Fruit fly (Drosophila melanogaster) whole organism, embryonic: ENCODE data around the gene CG5171.

ENCODE experiments used
- BtbVII ChIP-seq: fragments of 200-800 bp; sonication (Bioruptor generic); optimal IDR thresholded peaks from 3 replicates; lab custom pipeline; 2017; ENCODE audit warnings: missing biosample characterization, mild to moderate bottlenecking, missing genetic modification characterization
- CG10979 ChIP-seq: fragments of 200-800 bp; sonication (Bioruptor generic); optimal IDR thresholded peaks from 2 replicates; lab custom pipeline; 2018; ENCODE audit warnings: missing biosample characterization, mild to moderate bottlenecking, missing genetic modification characterization, moderate library complexity
- CG11723 ChIP-seq: fragments of 200-800 bp; sonication (Bioruptor generic); optimal IDR thresholded peaks from 2 replicates; lab custom pipeline; 2017; ENCODE audit warnings: missing biosample characterization, mild to moderate bottlenecking, missing genetic modification characterization
- CG12155 ChIP-seq: fragments of 200-800 bp; sonication (Bioruptor generic); optimal IDR thresholded peaks from 3 replicates; lab custom pipeline; 2016; ENCODE audit warnings: missing biosample characterization, missing genetic modification characterization
- CG13424 ChIP-seq: fragments of 200-800 bp; sonication (Bioruptor generic); optimal IDR thresholded peaks from 2 replicates; lab custom pipeline; 2019; ENCODE audit warnings: missing biosample characterization, mild to moderate bottlenecking, missing genetic modification characterization, moderate library complexity
- CG14860 ChIP-seq: fragments of 200-800 bp; sonication (Bioruptor generic); IDR thresholded peaks from 3 replicates; pipeline ENCODE4 v1.3.6; 2022; ENCODE audit warnings: missing biosample characterization, missing genetic modification characterization; ENCODE audit not compliant: partially characterized antibody
- CG1602 ChIP-seq: fragments of 200-800 bp; sonication (Bioruptor generic); optimal IDR thresholded peaks from 3 replicates; lab custom pipeline; 2016; ENCODE audit warnings: missing biosample characterization, missing genetic modification characterization
- CG17385 ChIP-seq: fragments of 200-800 bp; sonication (Bioruptor generic); optimal IDR thresholded peaks from 3 replicates; lab custom pipeline; 2018; ENCODE audit warnings: missing biosample characterization, mild to moderate bottlenecking, missing genetic modification characterization
- CG17568 ChIP-seq: fragments of 200-800 bp; sonication (Bioruptor generic); optimal IDR thresholded peaks from 2 replicates; lab custom pipeline; 2018; ENCODE audit warnings: missing biosample characterization, mild to moderate bottlenecking, missing genetic modification characterization, moderate library complexity
- CG17802 ChIP-seq: fragments of 200-800 bp; sonication (Bioruptor generic); optimal IDR thresholded peaks from 2 replicates; lab custom pipeline; 2018; ENCODE audit warnings: missing biosample characterization, mild to moderate bottlenecking, missing genetic modification characterization, moderate library complexity
- CG18262 ChIP-seq: fragments of 200-800 bp; optimal IDR thresholded peaks from 3 replicates; lab custom pipeline; 2019; ENCODE audit warnings: missing biosample characterization, mild to moderate bottlenecking, missing genetic modification characterization, moderate library complexity
- CG18476 ChIP-seq: fragments of 200-800 bp; sonication (Bioruptor generic); optimal IDR thresholded peaks from 2 replicates; lab custom pipeline; 2016; ENCODE audit warnings: missing biosample characterization, mild to moderate bottlenecking, missing genetic modification characterization
- CG2129 ChIP-seq: fragments of 200-800 bp; sonication (Bioruptor generic); IDR thresholded peaks from 2 replicates; pipeline ENCODE4 v1.3.6; 2022; ENCODE audit warnings: missing biosample characterization, missing genetic modification characterization; ENCODE audit not compliant: partially characterized antibody
- CG30403 ChIP-seq: fragments of 200-800 bp; sonication (Bioruptor generic); optimal IDR thresholded peaks from 3 replicates; lab custom pipeline; 2016; ENCODE audit warnings: missing biosample characterization, missing genetic modification characterization
- CG6254 ChIP-seq: fragments of 200-800 bp; sonication (Bioruptor generic); optimal IDR thresholded peaks from 3 replicates; lab custom pipeline; 2017; ENCODE audit warnings: mild to moderate bottlenecking, missing biosample characterization, missing genetic modification reagents, missing genetic modification characterization
- CG7928 ChIP-seq: fragments of 200-800 bp; sonication (Bioruptor generic); optimal IDR thresholded peaks from 2 replicates; lab custom pipeline; 2017; ENCODE audit warnings: missing biosample characterization, mild to moderate bottlenecking, missing genetic modification characterization
- CG9609 ChIP-seq: fragments of 200-800 bp; sonication (Bioruptor generic); optimal IDR thresholded peaks from 3 replicates; lab custom pipeline; 2016; ENCODE audit warnings: missing biosample characterization, missing genetic modification characterization
- CkIIα-i1 ChIP-seq: fragments of 200-800 bp; sonication (Bioruptor generic); IDR thresholded peaks from 2 replicates; pipeline ENCODE4 v1.3.6; 2022; ENCODE audit warnings: missing biosample characterization, missing genetic modification characterization
- CrebB ChIP-seq: fragments of 200-800 bp; sonication (Bioruptor generic); optimal IDR thresholded peaks from 3 replicates; lab custom pipeline; 2018; ENCODE audit warnings: missing biosample characterization, mild to moderate bottlenecking, missing genetic modification characterization
- Dip3 ChIP-seq: fragments of 200-800 bp; sonication (Bioruptor generic); optimal IDR thresholded peaks from 3 replicates; lab custom pipeline; 2016; ENCODE audit warnings: missing biosample characterization, missing genetic modification characterization
- Doc3 ChIP-seq: fragments of 200-800 bp; sonication (Bioruptor generic); IDR thresholded peaks from 3 replicates; pipeline ENCODE4 v1.3.6; 2022; ENCODE audit warnings: missing biosample characterization, missing genetic modification characterization; ENCODE audit not compliant: partially characterized antibody
- E2f2 ChIP-seq: fragments of 200-800 bp; sonication (Bioruptor generic); IDR thresholded peaks from 2 replicates; pipeline ENCODE4 v1.3.6; 2022; ENCODE audit warnings: missing biosample characterization, missing genetic modification characterization
- HLH4C ChIP-seq: fragments of 200-800 bp; sonication (Bioruptor generic); IDR thresholded peaks from 3 replicates; pipeline ENCODE4 v1.3.6; 2022; ENCODE audit warnings: missing biosample characterization, missing genetic modification characterization; ENCODE audit not compliant: partially characterized antibody
- Hey ChIP-seq: fragments of 200-800 bp; sonication (Bioruptor generic); optimal IDR thresholded peaks from 3 replicates; lab custom pipeline; 2018; ENCODE audit warnings: missing biosample characterization, mild to moderate bottlenecking, missing genetic modification characterization
- Hr51 ChIP-seq, 2 experiments: fragments of 200-800 bp; sonication (Bioruptor generic); optimal IDR thresholded peaks; 2 replicates in 1 of 2; 3 replicates in 1 of 2; lab custom pipeline; 2016 to 2018; ENCODE audit warnings: missing biosample characterization in 2 of 2, missing genetic modification characterization in 2 of 2, mild to moderate bottlenecking in 1 of 2, moderate library complexity in 1 of 2
- NFAT ChIP-seq: fragments of 200-800 bp; sonication (Bioruptor generic); IDR thresholded peaks from 2 replicates; pipeline ENCODE4 v1.3.6; 2022; ENCODE audit warnings: missing biosample characterization, missing genetic modification characterization
- Nf-YC ChIP-seq: fragments of 200-800 bp; optimal IDR thresholded peaks from 3 replicates; lab custom pipeline; 2019; ENCODE audit warnings: missing biosample characterization, mild to moderate bottlenecking, missing genetic modification characterization, moderate library complexity
- Pdp1 ChIP-seq, 2 experiments: fragments of 200-800 bp; sonication (Bioruptor generic); optimal IDR thresholded peaks; 3 replicates each; lab custom pipeline; 2016; ENCODE audit warnings: missing biosample characterization in 2 of 2, missing genetic modification characterization in 2 of 2, mild to moderate bottlenecking in 1 of 2, moderate library complexity in 1 of 2
- Sry-δ ChIP-seq: fragments of 200-800 bp; sonication (Bioruptor generic); optimal IDR thresholded peaks from 2 replicates; lab custom pipeline; 2016; ENCODE audit warnings: missing biosample characterization, missing genetic modification characterization
- br ChIP-seq: fragments of >200 bp; optimal IDR thresholded peaks from 2 replicates; lab custom pipeline; 2017
- caup ChIP-seq: fragments of 200-800 bp; sonication (Bioruptor generic); optimal IDR thresholded peaks from 3 replicates; lab custom pipeline; 2017; ENCODE audit warnings: missing biosample characterization, mild to moderate bottlenecking, missing genetic modification characterization, moderate library complexity; ENCODE audit not compliant: severe bottlenecking
- chinmo ChIP-seq: fragments of 200-800 bp; sonication (Bioruptor generic); IDR thresholded peaks from 4 replicates; pipeline ENCODE4 v1.3.6; 2022; ENCODE audit warnings: missing biosample characterization, missing genetic modification characterization; ENCODE audit not compliant: partially characterized antibody
- eve ChIP-seq, 2 experiments: fragments of >200 bp; optimal IDR thresholded peaks; 2 replicates each; lab custom pipeline; 2017; ENCODE audit warnings: missing biosample characterization in 2 of 2, missing genetic modification characterization in 2 of 2
- exex ChIP-seq: fragments of 200-800 bp; sonication (Bioruptor generic); optimal IDR thresholded peaks from 4 replicates; lab custom pipeline; 2018; ENCODE audit warnings: missing biosample characterization, mild to moderate bottlenecking, missing genetic modification characterization, moderate library complexity
- fd64A ChIP-seq: fragments of 200-800 bp; sonication (Bioruptor generic); optimal IDR thresholded peaks from 3 replicates; lab custom pipeline; 2018; ENCODE audit warnings: missing biosample characterization, mild to moderate bottlenecking, missing genetic modification characterization
- jumu ChIP-seq: fragments of 200-800 bp; sonication (Bioruptor generic); optimal IDR thresholded peaks from 3 replicates; lab custom pipeline; 2016; ENCODE audit warnings: missing biosample characterization, missing genetic modification characterization
- lmd ChIP-seq: fragments of 200-800 bp; sonication (Bioruptor generic); IDR thresholded peaks from 2 replicates; pipeline ENCODE4 v1.3.6; 2022; ENCODE audit warnings: missing biosample characterization, missing genetic modification characterization
- mirr ChIP-seq: fragments of 200-800 bp; sonication (Bioruptor generic); optimal IDR thresholded peaks from 3 replicates; lab custom pipeline; 2018; ENCODE audit warnings: missing biosample characterization, mild to moderate bottlenecking, missing genetic modification characterization
- nau ChIP-seq: fragments of 200-800 bp; sonication (Bioruptor generic); optimal IDR thresholded peaks from 3 replicates; lab custom pipeline; 2017; ENCODE audit warnings: missing biosample characterization, mild to moderate bottlenecking, missing genetic modification characterization, missing genetic modification reagents
- pan ChIP-seq, 4 experiments: fragments of >200 bp in 3 of 4; fragments of 200-800 bp in 1 of 4; sonication (Bioruptor generic) in 1 of 4; optimal IDR thresholded peaks in 3 of 4; IDR thresholded peaks in 1 of 4; 2 replicates each; pipeline versions ENCODE4 v1.3.6 to Lab custom; 2017 to 2022; ENCODE audit warnings: missing biosample characterization in 2 of 4, missing genetic modification characterization in 2 of 4, mixed read lengths in 1 of 4
- prd ChIP-seq, 3 experiments: fragments of >200 bp in 2 of 3; fragments of 200-800 bp in 1 of 3; sonication (Bioruptor generic) in 1 of 3; optimal IDR thresholded peaks in 2 of 3; IDR thresholded peaks in 1 of 3; 2 replicates in 2 of 3; 3 replicates in 1 of 3; pipeline versions ENCODE4 v1.3.6 to Lab custom; 2017 to 2022; ENCODE audit warnings: missing biosample characterization in 1 of 3, missing genetic modification characterization in 1 of 3
- pros ChIP-seq: fragments of 200-800 bp; sonication (Bioruptor generic); optimal IDR thresholded peaks from 3 replicates; lab custom pipeline; 2019; ENCODE audit warnings: missing biosample characterization, mild to moderate bottlenecking, missing genetic modification characterization, moderate library complexity
- sisA ChIP-seq: fragments of 200-800 bp; sonication (Bioruptor generic); IDR thresholded peaks from 2 replicates; pipeline ENCODE4 v1.3.6; 2022; ENCODE audit warnings: missing biosample characterization, missing genetic modification characterization
- slou ChIP-seq: fragments of 200-800 bp; sonication (Bioruptor generic); optimal IDR thresholded peaks from 3 replicates; lab custom pipeline; 2016; ENCODE audit warnings: missing biosample characterization, missing genetic modification characterization
- ssp ChIP-seq: fragments of 200-800 bp; sonication (Bioruptor generic); IDR thresholded peaks from 2 replicates; pipeline ENCODE4 v1.3.6; 2022; ENCODE audit warnings: missing biosample characterization, missing genetic modification characterization
- usp ChIP-seq: fragments of >200 bp; optimal IDR thresholded peaks from 2 replicates; lab custom pipeline; 2017; ENCODE audit warnings: missing biosample characterization, missing genetic modification characterization
- zfh2 ChIP-seq: fragments of 200-800 bp; sonication (Bioruptor generic); optimal IDR thresholded peaks from 2 replicates; lab custom pipeline; 2016; ENCODE audit warnings: missing biosample characterization, missing genetic modification characterization

Gene CG5171

DNA sequence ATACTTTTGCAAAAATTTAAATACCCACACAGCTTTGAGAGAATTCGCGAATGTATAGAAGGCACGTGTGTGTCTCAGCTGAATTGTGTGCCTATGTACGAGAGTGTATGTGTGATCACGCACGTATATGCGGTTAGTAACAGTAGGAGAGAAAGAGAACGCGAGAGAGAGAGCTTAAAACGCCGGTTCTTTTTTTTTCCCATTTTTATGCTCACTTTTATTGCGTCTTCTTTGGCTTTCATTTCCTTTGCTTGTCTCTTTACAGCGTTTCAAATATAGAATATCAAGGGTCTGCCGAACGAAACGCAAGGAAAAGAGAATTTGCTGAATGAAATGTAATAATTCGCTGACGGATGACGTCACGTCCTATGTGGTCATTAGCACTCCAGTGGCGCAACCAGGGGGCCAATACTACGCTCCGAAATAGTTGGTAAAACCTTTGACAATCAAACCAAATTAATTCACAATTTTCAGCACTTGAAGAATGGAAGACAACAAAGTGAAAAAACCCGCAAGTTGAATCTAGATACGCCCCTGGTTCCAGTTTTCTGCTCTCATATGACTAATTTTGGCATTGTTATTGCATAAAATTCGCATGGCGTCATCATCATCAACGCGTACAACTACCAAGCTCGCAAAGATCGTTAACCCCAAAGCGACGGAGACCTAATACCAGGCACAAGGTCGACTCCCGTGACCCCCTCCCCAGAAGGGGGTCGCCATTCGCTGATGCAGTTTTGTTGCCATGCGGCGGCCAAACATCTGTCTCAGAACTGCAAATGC, 24.0 kb downstream of the CG5171 start:
- TF ChIP-seq Hey (no peak), CG17385 (GFP tag; lab: Kevin White, UChicago) (peak; percentile 8), zfh2 (GFP tag; lab: Kevin White, UChicago) (peak; percentile 91), chinmo (0 out of 4 replicates have a peak, but pooled peaks have one; percentile 59), Doc3 (GFP tag; lab: Robert Waterston, UW) (no peak), CkIIα-i1 (no peak), ssp (GFP tag; lab: Robert Waterston, UW) (no peak), jumu (GFP tag; lab: Kevin White, UChicago) (peak; percentile 42), E2f2 (GFP tag; lab: Robert Waterston, UW) (0 out of 2 replicates have a peak, but pooled peaks have one; percentile 11), BtbVII (GFP tag; lab: Kevin White, UChicago) (peak; percentile 56), NFAT (GFP tag; lab: Robert Waterston, UW) (peak; percentile 86), exex (tag; lab: Kevin White, UChicago) (no peak), Pdp1 (GFP tag; optimal IDR thresholded peaks at IDR 0.05; lab: Kevin White, UChicago) (peak; percentile 59 to 74), caup (GFP tag; lab: Kevin White, UChicago) (peak; percentile 75), Hr51 (GFP tag; optimal IDR thresholded peaks at IDR 0.05; lab: Kevin White, UChicago) (peak in 1 of 2 experiments; percentile 39), br (lab: Kevin White, UChicago) (no peak), HLH4C (GFP tag; lab: Robert Waterston, UW) (no peak), nau (peak; percentile 26), pros (GFP tag; lab: Kevin White, UChicago) (no peak), CG7928 (GFP tag; lab: Kevin White, UChicago) (peak; percentile 21), eve (GFP tag; optimal IDR thresholded peaks at IDR 0.05; lab: Kevin White, UChicago) (peak in 1 of 2 experiments; percentile 34), CG17568 (GFP tag; lab: Kevin White, UChicago) (peak; percentile 16), slou (GFP tag; lab: Kevin White, UChicago) (peak; percentile 12), mirr (GFP tag; lab: Kevin White, UChicago) (no peak), CG6254 (GFP tag; lab: Kevin White, UChicago) (no peak), CG30403 (peak; percentile 58), CG13424 (peak; percentile 26), CG14860 (GFP tag; lab: Robert Waterston, UW) (no peak), Dip3 (GFP tag; lab: Kevin White, UChicago) (peak; percentile 73), CG12155 (GFP tag; lab: Kevin White, UChicago) (peak; percentile 77), CrebB (tag; lab: Kevin White, UChicago) (peak; percentile 47), CG18262 (no peak), CG11723 (GFP tag; lab: Kevin White, UChicago) (no peak), prd (optimal IDR thresholded peaks at IDR 0.05; lab: Kevin White, UChicago) (no peak), prd (GFP tag; IDR thresholded peaks at IDR 0.05; lab: Robert Waterston, UW) (peak; percentile 70; the same call in 2 of the 3 replicates), Nf-YC (tag; lab: Kevin White, UChicago) (no peak), lmd (GFP tag; lab: Robert Waterston, UW) (peak; percentile 81), CG2129 (GFP tag; lab: Robert Waterston, UW) (no peak), Sry-δ (GFP tag; lab: Kevin White, UChicago) (no peak), CG10979 (tag; lab: Kevin White, UChicago) (no peak), pan (optimal IDR thresholded peaks at IDR 0.05; lab: Kevin White, UChicago) (no peak), pan (GFP tag; optimal IDR thresholded peaks at IDR 0.05 in 1 of 2, IDR thresholded peaks at IDR 0.05 in 1 of 2) (peak in 1 of 2 experiments; percentile 51), CG9609 (peak; percentile 52), usp (GFP tag; lab: Kevin White, UChicago) (no peak), fd64A (no peak), CG18476 (GFP tag; lab: Kevin White, UChicago) (no peak), CG17802 (tag; lab: Kevin White, UChicago) (no peak), sisA (GFP tag; lab: Robert Waterston, UW) (peak; percentile 51), CG1602 (no peak)
